Fruit fly (Drosophila melanogaster): Measurements from ENCODE around the gene CG12535.

The CG12535 gene

DNA sequence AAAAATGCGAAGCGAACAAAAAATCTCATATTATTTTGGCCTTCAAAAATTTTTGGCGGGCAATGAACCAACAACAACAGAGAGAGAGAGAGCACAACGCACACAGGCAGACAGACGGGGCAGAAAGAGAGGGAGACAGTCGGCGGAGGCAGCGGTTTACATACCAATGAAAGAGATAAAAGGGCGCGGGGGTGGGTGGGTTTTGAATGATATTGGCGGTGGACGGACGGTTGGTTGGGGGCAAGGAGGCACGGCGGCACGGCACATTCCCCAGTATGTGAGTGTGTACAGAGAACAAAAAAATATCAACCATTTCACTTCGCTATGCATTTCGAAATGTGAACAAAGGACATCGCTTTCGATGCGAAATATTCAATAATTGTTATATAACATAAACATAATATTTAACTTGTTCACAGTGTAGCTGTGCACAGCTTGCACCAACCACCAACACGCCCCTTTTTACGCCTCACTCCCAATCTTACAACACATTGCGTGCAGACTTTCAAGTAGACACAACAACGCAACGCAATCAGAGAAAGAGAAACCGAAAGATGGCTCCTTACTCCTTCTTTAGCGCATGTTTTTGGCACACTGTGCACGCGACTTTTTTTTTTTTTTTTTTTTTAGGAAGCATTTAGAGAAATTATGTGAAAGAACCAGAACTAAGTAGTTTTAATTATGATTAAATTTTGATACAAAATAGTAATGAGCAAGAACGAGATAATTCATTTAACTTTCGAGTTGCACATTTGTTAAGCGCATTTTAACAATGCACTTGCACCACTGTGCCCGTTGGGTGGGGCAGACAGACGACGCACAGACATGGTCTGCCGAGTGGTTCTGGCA is 40.8 kb downstream of the CG12535 start (continued):
- no peak for TF ChIP-seq Oaz (GFP tag; IDR thresholded peaks at IDR 0.05)
- no peak for TF ChIP-seq amos (GFP tag; IDR thresholded peaks at IDR 0.05; ENCODE audit: partially characterized antibody)
- TF ChIP-seq CG12219 (GFP tag; optimal IDR thresholded peaks at IDR 0.05): no peak
- no peak for TF ChIP-seq CG31388 (GFP tag; optimal IDR thresholded peaks at IDR 0.05)
- peak; percentile 97 for TF ChIP-seq sd (tag; optimal IDR thresholded peaks at IDR 0.05)
- peak; percentile 7; the same call in 1 of the 2 replicates for TF ChIP-seq NFAT (GFP tag; IDR thresholded peaks at IDR 0.05)
- TF ChIP-seq HLH54F (GFP tag; optimal IDR thresholded peaks at IDR 0.05): no peak
- TF ChIP-seq corto (GFP tag; optimal IDR thresholded peaks at IDR 0.05): peak; percentile 48
- no peak for TF ChIP-seq ap (GFP tag; IDR thresholded peaks at IDR 0.05)
- no peak for TF ChIP-seq gt (GFP tag; IDR thresholded peaks at IDR 0.05)
- TF ChIP-seq Awh (GFP tag; IDR thresholded peaks at IDR 0.05): no peak
- 0 out of 3 replicates have a peak, but pooled peaks have one; percentile 15 for TF ChIP-seq CG11695 (GFP tag; IDR thresholded peaks at IDR 0.05)
- TF ChIP-seq cas (GFP tag; IDR thresholded peaks at IDR 0.05): no peak
- TF ChIP-seq ttk (GFP tag; IDR thresholded peaks at IDR 0.05): no peak
- TF ChIP-seq croc (GFP tag; conservative IDR thresholded peaks at IDR 0.05): no peak
- TF ChIP-seq ranshi (GFP tag; IDR thresholded peaks at IDR 0.05): no peak
- no peak for TF ChIP-seq CG10543 (GFP tag; optimal IDR thresholded peaks at IDR 0.05)
- TF ChIP-seq al (GFP tag; IDR thresholded peaks at IDR 0.05): no peak
- TF ChIP-seq ATbp (GFP tag; optimal IDR thresholded peaks at IDR 0.05): no peak
- TF ChIP-seq CG2875 (GFP tag; optimal IDR thresholded peaks at IDR 0.05): no peak
- TF ChIP-seq Med (GFP tag): peak; percentile 67
- TF ChIP-seq CG2202 (tag; optimal IDR thresholded peaks at IDR 0.05): no peak
- no peak for TF ChIP-seq schlank (tag; optimal IDR thresholded peaks at IDR 0.05)
- no peak for TF ChIP-seq stwl (tag; optimal IDR thresholded peaks at IDR 0.05)
- no peak for TF ChIP-seq CG3065 (GFP tag; optimal IDR thresholded peaks at IDR 0.05)
- no peak for TF ChIP-seq Atf3 (GFP tag; optimal IDR thresholded peaks at IDR 0.05)
- TF ChIP-seq sim (GFP tag; IDR thresholded peaks at IDR 0.05): no peak
- peak; percentile 93 for TF ChIP-seq crol (GFP tag; IDR thresholded peaks at IDR 0.05)
- TF ChIP-seq ac (GFP tag; optimal IDR thresholded peaks at IDR 0.05): no peak
- TF ChIP-seq nom (GFP tag; optimal IDR thresholded peaks at IDR 0.05): peak; percentile 64
- TF ChIP-seq Hmr (GFP tag; optimal IDR thresholded peaks at IDR 0.05): peak; percentile 20
- TF ChIP-seq CG1602 (GFP tag; optimal IDR thresholded peaks at IDR 0.05): no peak
- no peak for TF ChIP-seq esg (GFP tag; conservative IDR thresholded peaks at IDR 0.05)
- no peak for TF ChIP-seq twi (tag; optimal IDR thresholded peaks at IDR 0.05)
- no peak for TF ChIP-seq Nf-YB (GFP tag; optimal IDR thresholded peaks at IDR 0.05)
- no peak for TF ChIP-seq Ravus (GFP tag; IDR thresholded peaks at IDR 0.05)
- TF ChIP-seq Ets65A (GFP tag): peak; percentile 57
- no peak for TF ChIP-seq toy (GFP tag; IDR thresholded peaks at IDR 0.05)
- no peak for TF ChIP-seq CG7745 (tag; optimal IDR thresholded peaks at IDR 0.05)
- TF ChIP-seq Ptx1 (GFP tag; IDR thresholded peaks at IDR 0.05): 0 out of 2 replicates have a peak, but pooled peaks have one; percentile 5
- 0 out of 2 replicates have a peak, but pooled peaks have one; percentile 20 for TF ChIP-seq CG14441 (GFP tag; IDR thresholded peaks at IDR 0.05)
- TF ChIP-seq mirr (GFP tag; optimal IDR thresholded peaks at IDR 0.05): no peak
- no peak for TF ChIP-seq CG15073 (GFP tag; optimal IDR thresholded peaks at IDR 0.05)
- peak; percentile 14 to 24 for TF ChIP-seq Trl (optimal IDR thresholded peaks at IDR 0.05)
- TF ChIP-seq Trl (GFP tag; optimal IDR thresholded peaks at IDR 0.05): no peak
- no peak for TF ChIP-seq Dfd (GFP tag; optimal IDR thresholded peaks at IDR 0.05)
- no peak for TF ChIP-seq Mrtf (GFP tag; IDR thresholded peaks at IDR 0.05)
- peak; percentile 73 for TF ChIP-seq lbe (GFP tag; optimal IDR thresholded peaks at IDR 0.05)
- no peak for TF ChIP-seq CG11504 (tag; optimal IDR thresholded peaks at IDR 0.05)
- peak; percentile 68; the same call in 1 of the 2 replicates for TF ChIP-seq CG4360 (GFP tag; IDR thresholded peaks at IDR 0.05)
- no peak for TF ChIP-seq CG31224 (GFP tag; IDR thresholded peaks at IDR 0.05)
